Worm (Caenorhabditis elegans) whole organism, L2 larva: ENCODE data around the gene F53F8.5.

Source experiments
- F13H6.1 ChIP-seq: sonication (generic microtip); optimal IDR thresholded peaks from 2 replicates; lab custom pipeline; 2016; ENCODE audit warnings: missing genetic modification characterization, missing compliant biosample characterization
- alr-1 ChIP-seq: fragments of 150-350 bp; optimal IDR thresholded peaks from 2 replicates; lab custom pipeline; 2014; ENCODE audit warnings: missing biosample characterization, missing genetic modification characterization
- aly-2 ChIP-seq: fragments of 150-350 bp; optimal IDR thresholded peaks from 2 replicates; lab custom pipeline; 2014; ENCODE audit warnings: missing biosample characterization, missing genetic modification characterization
- ama-1 ChIP-seq: fragments of 150-350 bp; optimal IDR thresholded peaks from 2 replicates; lab custom pipeline; 2018; ENCODE audit warnings: inconsistent platforms
- blmp-1 ChIP-seq: sonication (generic microtip); optimal IDR thresholded peaks from 2 replicates; lab custom pipeline; 2017; ENCODE audit warnings: missing genetic modification characterization, mild to moderate bottlenecking, missing compliant biosample characterization, antibody characterized with exemption, moderate library complexity; ENCODE audit not compliant: insufficient read depth
- crh-2 ChIP-seq: sonication (generic microtip); optimal IDR thresholded peaks from 2 replicates; lab custom pipeline; 2017; ENCODE audit warnings: missing biosample characterization, missing genetic modification characterization
- elt-3 ChIP-seq: sonication (generic microtip); optimal IDR thresholded peaks from 2 replicates; lab custom pipeline; 2017; ENCODE audit warnings: missing biosample characterization, missing genetic modification characterization
- lin-11 ChIP-seq: fragments of 150-350 bp; sonication (generic microtip); optimal IDR thresholded peaks from 2 replicates; lab custom pipeline; 2014; ENCODE audit warnings: missing biosample characterization, missing genetic modification characterization, inconsistent platforms, mixed read lengths
- lsy-2 ChIP-seq, 2 experiments: fragments of 150-350 bp in 1 of 2; sonication (generic microtip) in 1 of 2; optimal IDR thresholded peaks; 2 replicates each; lab custom pipeline; 2014 to 2017; ENCODE audit warnings: missing biosample characterization in 2 of 2, missing genetic modification characterization in 2 of 2
- mdl-1 ChIP-seq, 2 experiments: fragments of 150-350 bp in 1 of 2; sonication (generic microtip) in 1 of 2; optimal IDR thresholded peaks; 2 replicates each; lab custom pipeline; 2017; ENCODE audit warnings: missing biosample characterization in 2 of 2, missing genetic modification characterization in 2 of 2
- nhr-10 ChIP-seq: sonication (generic microtip); optimal IDR thresholded peaks from 2 replicates; lab custom pipeline; 2017; ENCODE audit warnings: missing biosample characterization, missing genetic modification characterization
- nhr-129 ChIP-seq: fragments of 150-350 bp; optimal IDR thresholded peaks from 2 replicates; lab custom pipeline; 2014; ENCODE audit warnings: missing biosample characterization, missing genetic modification characterization
- nhr-21 ChIP-seq: fragments of 150-350 bp; optimal IDR thresholded peaks from 2 replicates; lab custom pipeline; 2014; ENCODE audit warnings: missing biosample characterization, missing genetic modification characterization
- nhr-237 ChIP-seq: fragments of 150-350 bp; optimal IDR thresholded peaks from 2 replicates; lab custom pipeline; 2014; ENCODE audit warnings: missing biosample characterization, missing genetic modification characterization
- nhr-25 ChIP-seq: fragments of 150-350 bp; sonication (generic microtip); optimal IDR thresholded peaks from 3 replicates; lab custom pipeline; 2014; ENCODE audit warnings: missing biosample characterization, missing genetic modification characterization
- nhr-6 ChIP-seq: fragments of 150-350 bp; optimal IDR thresholded peaks from 2 replicates; lab custom pipeline; 2014; ENCODE audit warnings: missing biosample characterization, missing genetic modification characterization
- sma-9 ChIP-seq, 2 experiments: fragments of 150-350 bp in 1 of 2; sonication (generic microtip) in 1 of 2; optimal IDR thresholded peaks; 2 replicates each; lab custom pipeline; 2014 to 2016; ENCODE audit warnings: missing genetic modification characterization in 2 of 2, mild to moderate bottlenecking in 1 of 2, missing biosample characterization in 1 of 2, missing compliant biosample characterization in 1 of 2, missing genetic modification reagents in 1 of 2, moderate library complexity in 1 of 2
- unc-39 ChIP-seq: fragments of 150-350 bp; optimal IDR thresholded peaks from 2 replicates; lab custom pipeline; 2014; ENCODE audit warnings: missing biosample characterization, missing genetic modification characterization
- unc-55 ChIP-seq: fragments of 150-350 bp; sonication (generic microtip); optimal IDR thresholded peaks from 3 replicates; lab custom pipeline; 2014; ENCODE audit warnings: missing biosample characterization, missing genetic modification reagents, missing genetic modification characterization
- ztf-11 ChIP-seq: sonication (generic microtip); optimal IDR thresholded peaks from 2 replicates; lab custom pipeline; 2017; ENCODE audit warnings: missing biosample characterization, missing genetic modification characterization

F53F8.5 gene

DNA sequence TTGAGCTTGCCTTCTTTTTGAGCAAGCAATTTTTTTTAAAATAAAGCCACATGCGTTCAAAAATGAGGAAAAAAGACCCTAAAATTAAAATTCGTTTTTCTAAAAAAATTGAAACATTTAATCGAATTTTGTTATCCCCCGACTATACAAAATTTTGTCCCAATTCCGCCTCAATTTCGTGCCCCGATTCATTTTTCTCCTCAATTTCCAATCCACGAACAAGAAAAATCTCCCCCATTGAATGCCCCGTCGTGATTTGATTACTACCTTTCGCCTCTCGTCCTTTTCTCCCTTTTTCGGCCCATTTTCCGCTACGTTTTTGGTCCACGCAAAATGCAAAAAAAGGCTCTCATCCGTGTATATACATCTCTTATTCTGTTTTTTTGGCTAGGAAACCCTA is 51.9 kb downstream of the F53F8.5 start:
- TF ChIP-seq nhr-129 (no peak), sma-9 (GFP tag; optimal IDR thresholded peaks at IDR 0.05; lab: Kevin White, UChicago) (no peak), sma-9 (tag; optimal IDR thresholded peaks at IDR 0.05; lab: Kevin White, UChicago) (no peak), ama-1 (lab: Kevin White, UChicago) (no peak), mdl-1 (tag; optimal IDR thresholded peaks at IDR 0.05; lab: Kevin White, UChicago) (no peak), F13H6.1 (no peak), crh-2 (tag; lab: Kevin White, UChicago) (no peak), blmp-1 (tag; lab: Kevin White, UChicago) (no peak), nhr-6 (tag; lab: Kevin White, UChicago) (no peak), unc-55 (GFP tag; lab: Kevin White, UChicago) (no peak), nhr-25 (tag; lab: Kevin White, UChicago) (no peak), ztf-11 (tag; lab: Kevin White, UChicago) (no peak), nhr-21 (no peak), aly-2 (no peak), nhr-10 (tag; lab: Kevin White, UChicago) (no peak), lsy-2 (tag; optimal IDR thresholded peaks at IDR 0.05; lab: Kevin White, UChicago) (no peak), elt-3 (tag; lab: Kevin White, UChicago) (no peak), lin-11 (no peak), alr-1 (tag; lab: Kevin White, UChicago) (no peak), nhr-237 (tag; lab: Kevin White, UChicago) (no peak), unc-39 (no peak)
